Worm (Caenorhabditis elegans): Measurements from ENCODE around the gene M163.5.

M163.5 gene

ce11 chrX:14510358-14510757, 36.5 kb downstream of the M163.5 start:
- TF ChIP-seq unc-39 (tag; optimal IDR thresholded peaks at IDR 0.05), result no peak
- TF ChIP-seq pha-4 (tag; optimal IDR thresholded peaks at IDR 0.05), result no peak
- TF ChIP-seq drap-1 (GFP tag; optimal IDR thresholded peaks at IDR 0.05), result no peak
- TF ChIP-seq ceh-43 (GFP tag; optimal IDR thresholded peaks at IDR 0.05), result no peak
- TF ChIP-seq nhr-76 (tag; optimal IDR thresholded peaks at IDR 0.05), result no peak
- TF ChIP-seq bed-3 (GFP tag; optimal IDR thresholded peaks at IDR 0.05), result no peak
- no peak for TF ChIP-seq ztf-11 (tag; optimal IDR thresholded peaks at IDR 0.05)

ce11 chrX:14512817-14513216, 39.0 kb downstream of the M163.5 start, which contains the start of gene fbxa-141:
Gene fbxa-141, minus strand, starts transcription at chrX:14512917.
- TF ChIP-seq nhr-237 (tag; optimal IDR thresholded peaks at IDR 0.05), result no peak
- TF ChIP-seq sptf-1 (tag; optimal IDR thresholded peaks at IDR 0.05), result no peak
- no peak for TF ChIP-seq lin-32 (GFP tag; optimal IDR thresholded peaks at IDR 0.05)
- TF ChIP-seq hlh-1 (tag; optimal IDR thresholded peaks at IDR 0.05), result no peak
- no peak for TF ChIP-seq mls-2 (tag; optimal IDR thresholded peaks at IDR 0.05)
- TF ChIP-seq drap-1 (GFP tag; optimal IDR thresholded peaks at IDR 0.05), result no peak
- no peak for TF ChIP-seq tbx-8 (GFP tag; optimal IDR thresholded peaks at IDR 0.05)
- no peak for TF ChIP-seq pha-4 (tag; optimal IDR thresholded peaks at IDR 0.05)
- no peak for TF ChIP-seq flh-1 (GFP tag; optimal IDR thresholded peaks at IDR 0.05)
- no peak for TF ChIP-seq blmp-1 (tag; optimal IDR thresholded peaks at IDR 0.05)
- TF ChIP-seq unc-120 (tag; optimal IDR thresholded peaks at IDR 0.05; ENCODE audit: poor library complexity, severe bottlenecking), result no peak
- TF ChIP-seq cnd-1 (tag; optimal IDR thresholded peaks at IDR 0.05), result no peak
- no peak for TF ChIP-seq zip-8 (tag; optimal IDR thresholded peaks at IDR 0.05)
- TF ChIP-seq unc-62 (GFP tag; optimal IDR thresholded peaks at IDR 0.05), result no peak
- TF ChIP-seq mep-1 (tag; optimal IDR thresholded peaks at IDR 0.05), result no peak
- TF ChIP-seq elt-3 (tag; optimal IDR thresholded peaks at IDR 0.05), result no peak

ce11 chrX:14513462-14513861, 39.6 kb downstream of the M163.5 start:
- TF ChIP-seq mep-1 (tag; optimal IDR thresholded peaks at IDR 0.05) (peak; percentile 8), ces-1 (GFP tag; optimal IDR thresholded peaks at IDR 0.05) (peak; percentile 93), M03D4.4 (tag; optimal IDR thresholded peaks at IDR 0.05) (no peak), snpc-4 (tag; optimal IDR thresholded peaks at IDR 0.05) (no peak), unc-120 (tag; optimal IDR thresholded peaks at IDR 0.05; ENCODE audit: poor library complexity, severe bottlenecking) (peak; percentile 4)

- TF ChIP-seq mep-1 (tag; optimal IDR thresholded peaks at IDR 0.05) (no peak), cnd-1 (tag; optimal IDR thresholded peaks at IDR 0.05) (no peak), zip-8 (tag; optimal IDR thresholded peaks at IDR 0.05) (no peak), ceh-43 (GFP tag; optimal IDR thresholded peaks at IDR 0.05) (no peak), elt-1 (tag; optimal IDR thresholded peaks at IDR 0.05; ENCODE audit: borderline replicate concordance, insufficient read depth) (no peak), unc-62 (GFP tag; optimal IDR thresholded peaks at IDR 0.05) (no peak), drap-1 (GFP tag; optimal IDR thresholded peaks at IDR 0.05) (no peak), nhr-237 (tag; optimal IDR thresholded peaks at IDR 0.05) (no peak), ceh-39 (tag; optimal IDR thresholded peaks at IDR 0.05) (no peak), M03D4.4 (tag; optimal IDR thresholded peaks at IDR 0.05) (no peak), unc-39 (tag; optimal IDR thresholded peaks at IDR 0.05) (no peak), ces-1 (GFP tag; optimal IDR thresholded peaks at IDR 0.05) (no peak), unc-120 (tag; optimal IDR thresholded peaks at IDR 0.05; ENCODE audit: poor library complexity, severe bottlenecking) (no peak)
These were observed 41.2 kb downstream of the M163.5 start, which contains the start of gene gcsh-1 for ce11 chrX:14515028-14515427. Gene gcsh-1, minus strand, starts transcription at chrX:14515073.

ce11 chrX:14516560-14516959, 42.7 kb downstream of the M163.5 start, which contains the start of gene D1025.10:
Gene D1025.10, plus strand, starts transcription at chrX:14516860.
- TF ChIP-seq flh-1 (GFP tag; optimal IDR thresholded peaks at IDR 0.05) (no peak), unc-62 (GFP tag; optimal IDR thresholded peaks at IDR 0.05) (no peak), nhr-2 (tag; optimal IDR thresholded peaks at IDR 0.05) (no peak), mls-2 (tag; optimal IDR thresholded peaks at IDR 0.05) (no peak), lsy-2 (tag; optimal IDR thresholded peaks at IDR 0.05) (no peak), sptf-1 (tag; optimal IDR thresholded peaks at IDR 0.05) (no peak), nhr-237 (tag; optimal IDR thresholded peaks at IDR 0.05) (no peak), zip-8 (tag; optimal IDR thresholded peaks at IDR 0.05) (no peak), mab-5 (tag; optimal IDR thresholded peaks at IDR 0.05) (no peak), hlh-1 (tag; optimal IDR thresholded peaks at IDR 0.05) (no peak), sem-2 (GFP tag; optimal IDR thresholded peaks at IDR 0.05) (no peak), drap-1 (GFP tag; optimal IDR thresholded peaks at IDR 0.05) (no peak), snpc-4 (tag; optimal IDR thresholded peaks at IDR 0.05) (no peak), nhr-12 (tag; optimal IDR thresholded peaks at IDR 0.05) (no peak), tbx-8 (GFP tag; optimal IDR thresholded peaks at IDR 0.05) (no peak), mep-1 (tag; optimal IDR thresholded peaks at IDR 0.05) (no peak), blmp-1 (tag; optimal IDR thresholded peaks at IDR 0.05) (no peak), lin-13 (tag; optimal IDR thresholded peaks at IDR 0.05) (no peak)
